Worm (Caenorhabditis elegans) whole organism, young adult: ENCODE data around the gene str-48.

Source experiments
- attf-5 ChIP-seq: fragments of 200-800 bp; sonication (Bioruptor generic); optimal IDR thresholded peaks from 2 replicates; lab custom pipeline; 2018; ENCODE audit warnings: mild to moderate bottlenecking, missing genetic modification characterization, missing compliant biosample characterization
- ccch-3 ChIP-seq: fragments of 200-800 bp; sonication (Bioruptor generic); optimal IDR thresholded peaks from 2 replicates; lab custom pipeline; 2018; ENCODE audit warnings: mild to moderate bottlenecking, missing genetic modification characterization, missing compliant biosample characterization
- die-1 ChIP-seq: sonication (generic microtip); optimal IDR thresholded peaks from 2 replicates; lab custom pipeline; 2016; ENCODE audit warnings: missing genotype, mild to moderate bottlenecking, missing genetic modification characterization, missing compliant biosample characterization
- pbrm-1 ChIP-seq: fragments of 200-800 bp; sonication (Bioruptor generic); IDR thresholded peaks from 2 replicates; pipeline ENCODE4 v1.3.6; 2022; ENCODE audit warnings: missing genetic modification reagents, missing genetic modification characterization, missing compliant biosample characterization
- snpc-4 ChIP-seq, 5 experiments: fragments of 150-350 bp in 1 of 5; sonication (generic microtip) in 4 of 5; optimal IDR thresholded peaks; 2 replicates each; lab custom pipeline; 2014 to 2018; ENCODE audit warnings: missing genetic modification characterization in 5 of 5, missing biosample characterization in 3 of 5, antibody characterized with exemption in 2 of 5, mild to moderate bottlenecking in 2 of 5, missing compliant biosample characterization in 2 of 5, missing genotype in 2 of 5, moderate library complexity in 2 of 5, missing genetic modification reagents in 1 of 5
- unc-130 ChIP-seq: sonication (generic microtip); optimal IDR thresholded peaks from 2 replicates; lab custom pipeline; 2016; ENCODE audit warnings: missing genetic modification reagents, missing genetic modification characterization, missing compliant biosample characterization
- unc-62 ChIP-seq: fragments of 150-350 bp; optimal IDR thresholded peaks from 2 replicates; lab custom pipeline; 2014; ENCODE audit warnings: missing biosample characterization, missing genetic modification reagents, missing genetic modification characterization
- zim-3 ChIP-seq: sonication (generic microtip); optimal IDR thresholded peaks from 2 replicates; lab custom pipeline; 2017; ENCODE audit warnings: mild to moderate bottlenecking, missing genetic modification characterization, moderate library complexity, missing compliant biosample characterization

DNA sequence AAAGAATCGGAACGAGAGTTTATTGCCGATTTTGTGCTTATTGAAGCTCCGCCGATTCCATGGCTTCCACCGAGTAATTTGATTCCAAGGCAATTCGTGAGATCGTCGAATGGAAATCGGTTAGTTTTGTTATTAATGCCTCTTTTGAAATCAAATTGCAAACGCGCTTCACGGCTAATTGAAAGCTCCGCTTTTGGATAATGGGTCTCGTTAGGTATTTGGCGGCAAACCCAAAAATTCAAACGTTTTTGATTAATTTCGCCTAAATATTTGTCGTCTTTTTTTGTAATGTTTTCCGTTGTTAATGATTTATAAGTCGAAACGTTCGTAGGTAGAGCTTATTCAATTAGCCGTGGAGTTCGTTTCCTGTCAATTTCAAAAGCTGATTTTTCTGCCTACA, 37.8 kb downstream of the str-48 start:
- TF ChIP-seq die-1 (tag; lab: Kevin White, UChicago) = no peak
- TF ChIP-seq unc-62 (GFP tag; lab: Kevin White, UChicago) = no peak
- TF ChIP-seq snpc-4 (GFP tag; optimal IDR thresholded peaks at IDR 0.05; lab: Kevin White, UChicago) = no peak
- TF ChIP-seq snpc-4 (tag; optimal IDR thresholded peaks at IDR 0.05; lab: Kevin White, UChicago) = no peak
- TF ChIP-seq attf-5 (GFP tag; lab: Kevin White, UChicago) = no peak
- TF ChIP-seq zim-3 = no peak
- TF ChIP-seq unc-130 (GFP tag; lab: Kevin White, UChicago) = no peak
- TF ChIP-seq pbrm-1 (GFP tag; lab: Robert Waterston, UW) = no peak
- TF ChIP-seq ccch-3 = no peak
